Fruit fly (Drosophila melanogaster) Kc167 (cell line): ENCODE data around the gene dpr4.

Source experiments
- Sin3A ChIP-seq: fragments of >200 bp; optimal IDR thresholded peaks from 2 replicates; lab custom pipeline; 2018; ENCODE audit warnings: missing external identifiers
- h ChIP-seq: fragments of >200 bp; optimal IDR thresholded peaks from 3 replicates; lab custom pipeline; 2018; ENCODE audit warnings: missing external identifiers
- insv ChIP-seq: fragments of >200 bp; optimal IDR thresholded peaks from 3 replicates; lab custom pipeline; 2018; ENCODE audit warnings: missing external identifiers
- psq ChIP-seq: fragments of >200 bp; optimal IDR thresholded peaks from 2 replicates; lab custom pipeline; 2017; ENCODE audit warnings: missing external identifiers
- ttk ChIP-seq: sonication (Bioruptor generic); optimal IDR thresholded peaks from 2 replicates; lab custom pipeline; 2017; ENCODE audit warnings: missing external identifiers

- TF ChIP-seq insv (lab: Kevin White, UChicago) (no peak), ttk (lab: Kevin White, UChicago) (no peak), psq (no peak), h (lab: Kevin White, UChicago) (no peak), Sin3A (no peak)
Measured at dm6 chr3R:11557492-11557965, 14.8 kb upstream of the dpr4 start, which contains the start of gene CG10898.
